Fruit fly (Drosophila melanogaster) whole organism, adult: Measurements from ENCODE around the gene Wnt10.

ENCODE experiments used
- CG11617 ChIP-seq: fragments of 200-800 bp; sonication (Bioruptor generic); optimal IDR thresholded peaks from 2 replicates; lab custom pipeline; 2017; ENCODE audit warnings: mild to moderate bottlenecking, missing biosample characterization, missing genetic modification reagents, missing genetic modification characterization
- CG12768 ChIP-seq: fragments of 200-800 bp; sonication (Bioruptor generic); optimal IDR thresholded peaks from 2 replicates; lab custom pipeline; 2017; ENCODE audit warnings: missing biosample characterization, missing genetic modification characterization, mild to moderate bottlenecking, moderate library complexity, missing genetic modification reagents
- CG14711 ChIP-seq: fragments of 200-800 bp; sonication (Bioruptor generic); optimal IDR thresholded peaks from 2 replicates; lab custom pipeline; 2018; ENCODE audit warnings: missing biosample characterization, mild to moderate bottlenecking, missing genetic modification characterization, moderate library complexity
- CG1620 ChIP-seq: fragments of 200-800 bp; sonication (Bioruptor generic); optimal IDR thresholded peaks from 2 replicates; lab custom pipeline; 2016; ENCODE audit warnings: missing biosample characterization, missing genetic modification characterization
- CG5204 ChIP-seq: fragments of 200-800 bp; sonication (Bioruptor generic); optimal IDR thresholded peaks from 2 replicates; lab custom pipeline; 2016; ENCODE audit warnings: missing biosample characterization, missing genetic modification characterization
- CG7045 ChIP-seq: fragments of 200-800 bp; sonication (Bioruptor generic); optimal IDR thresholded peaks from 2 replicates; lab custom pipeline; 2017; ENCODE audit warnings: missing biosample characterization, mild to moderate bottlenecking, missing genetic modification characterization
- CG7101 ChIP-seq: fragments of 200-800 bp; sonication (Bioruptor generic); optimal IDR thresholded peaks from 2 replicates; lab custom pipeline; 2018; ENCODE audit warnings: missing biosample characterization, mild to moderate bottlenecking, missing genetic modification characterization, moderate library complexity
- Clk ChIP-seq: fragments of 200-800 bp; sonication (Bioruptor generic); optimal IDR thresholded peaks from 2 replicates; lab custom pipeline; 2017; ENCODE audit warnings: missing biosample characterization, missing genetic modification characterization
- Crg-1 ChIP-seq: fragments of 200-800 bp; sonication (Bioruptor generic); optimal IDR thresholded peaks from 2 replicates; lab custom pipeline; 2016; ENCODE audit warnings: missing biosample characterization, missing genetic modification characterization
- Hr96 ChIP-seq: fragments of 200-800 bp; sonication (Bioruptor generic); optimal IDR thresholded peaks from 2 replicates; lab custom pipeline; 2016; ENCODE audit warnings: missing biosample characterization, missing genetic modification characterization
- Mnt ChIP-seq: fragments of 200-800 bp; sonication (Bioruptor generic); optimal IDR thresholded peaks from 2 replicates; lab custom pipeline; 2016; ENCODE audit warnings: missing biosample characterization, mild to moderate bottlenecking, missing genetic modification characterization
- bab1 ChIP-seq: fragments of 200-800 bp; sonication (Bioruptor generic); optimal IDR thresholded peaks from 3 replicates; lab custom pipeline; 2019; ENCODE audit warnings: missing biosample characterization, mild to moderate bottlenecking, missing genetic modification characterization, moderate library complexity
- cic ChIP-seq: fragments of 200-800 bp; sonication (Bioruptor generic); optimal IDR thresholded peaks from 2 replicates; lab custom pipeline; 2017; ENCODE audit warnings: missing biosample characterization, mild to moderate bottlenecking, missing genetic modification characterization, moderate library complexity
- cnc ChIP-seq, 2 experiments: fragments of >200 bp; optimal IDR thresholded peaks; 2 replicates each; lab custom pipeline; 2017
- kay ChIP-seq: fragments of 200-800 bp; sonication (Bioruptor generic); peaks from one replicate; lab custom pipeline; 2016; ENCODE audit warnings: missing biosample characterization, missing genetic modification characterization, borderline replicate concordance
- ovo ChIP-seq: fragments of 200-800 bp; sonication (Bioruptor generic); optimal IDR thresholded peaks from 2 replicates; lab custom pipeline; 2016; ENCODE audit warnings: missing biosample characterization, missing genetic modification characterization
- pad ChIP-seq: fragments of 200-800 bp; sonication (Bioruptor generic); optimal IDR thresholded peaks from 3 replicates; lab custom pipeline; 2017; ENCODE audit warnings: missing biosample characterization, missing genetic modification characterization, mild to moderate bottlenecking, moderate library complexity, missing genetic modification reagents
- tj ChIP-seq: fragments of 200-800 bp; sonication (Bioruptor generic); optimal IDR thresholded peaks from 3 replicates; lab custom pipeline; 2017; ENCODE audit warnings: missing biosample characterization, mild to moderate bottlenecking, missing genetic modification characterization, moderate library complexity
- toe ChIP-seq: fragments of 200-800 bp; sonication (Bioruptor generic); optimal IDR thresholded peaks from 2 replicates; lab custom pipeline; 2016; ENCODE audit warnings: missing biosample characterization, missing genetic modification characterization

Gene Wnt10

DNA sequence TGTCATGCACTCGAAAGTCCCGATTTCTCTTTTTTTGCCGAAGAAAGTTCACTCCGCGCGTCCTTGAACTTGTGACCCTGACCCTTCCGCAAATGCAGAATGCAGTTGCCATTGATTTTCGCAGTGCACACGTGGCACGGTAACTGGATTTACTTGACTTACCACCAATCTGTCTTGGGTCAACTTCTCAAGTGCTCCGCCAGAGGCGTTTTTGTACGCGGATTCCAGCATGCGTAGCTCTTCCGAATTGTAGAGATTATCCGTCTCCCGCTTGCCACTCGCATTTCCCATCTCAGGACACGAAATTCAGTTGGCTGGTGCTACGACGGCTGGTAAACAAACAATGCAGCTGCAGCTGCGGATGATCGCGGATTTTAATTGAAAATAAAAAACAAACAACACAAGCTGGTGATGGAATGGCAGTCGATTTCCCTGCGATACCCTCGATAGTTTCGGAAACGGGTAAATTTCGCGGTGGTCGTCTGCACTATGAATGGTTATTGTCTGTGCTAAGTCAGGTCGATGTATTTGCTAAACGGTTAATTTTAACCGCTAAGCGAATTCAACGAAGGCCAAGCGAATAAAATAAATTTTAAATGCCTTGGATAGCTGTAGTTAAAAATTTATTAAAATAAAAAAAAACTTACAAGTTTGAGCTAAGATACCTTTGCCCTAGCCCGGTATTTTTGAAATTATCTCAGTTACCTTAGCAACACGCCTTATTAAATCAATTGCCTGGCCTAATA, 24.8 kb downstream of the Wnt10 start, which contains the start of the genes CG5149 and gudu:
TSS of gene CG5149 (minus strand) at position 441 of the 746 bp plus-strand sequence.
TSS of gene gudu (plus strand) at position 696 of the 746 bp plus-strand sequence.
- no peak for TF ChIP-seq kay (GFP tag; lab: Kevin White, UChicago)
- no peak for TF ChIP-seq CG5204 (GFP tag; lab: Kevin White, UChicago)
- TF ChIP-seq CG14711 (tag; lab: Kevin White, UChicago), result peak; percentile 11
- no peak for TF ChIP-seq ovo (GFP tag; lab: Kevin White, UChicago)
- TF ChIP-seq tj, result no peak
- peak; percentile 54 for TF ChIP-seq bab1 (GFP tag; lab: Kevin White, UChicago)

DNA sequence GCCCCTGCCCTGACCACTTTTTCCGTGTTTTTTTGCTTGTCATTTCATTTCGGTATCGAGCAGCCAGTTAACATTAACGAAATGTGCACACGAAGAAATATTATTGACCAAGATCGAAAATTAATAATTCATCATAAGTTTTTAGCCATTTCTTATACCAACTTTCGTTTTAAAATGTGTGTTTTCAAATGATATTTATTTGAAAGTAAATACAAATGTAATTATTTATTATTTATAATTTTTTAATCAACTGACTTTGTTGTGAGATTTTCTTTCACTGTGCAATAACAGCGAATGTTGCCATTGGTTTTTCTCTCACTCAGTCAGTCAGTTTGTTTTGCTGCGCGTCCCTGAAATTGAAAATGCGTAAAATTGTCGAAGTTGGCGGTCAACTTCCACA, 32.6 kb downstream of the Wnt10 start:
- TF ChIP-seq toe (no peak), bab1 (GFP tag; lab: Kevin White, UChicago) (peak; percentile 1)

DNA sequence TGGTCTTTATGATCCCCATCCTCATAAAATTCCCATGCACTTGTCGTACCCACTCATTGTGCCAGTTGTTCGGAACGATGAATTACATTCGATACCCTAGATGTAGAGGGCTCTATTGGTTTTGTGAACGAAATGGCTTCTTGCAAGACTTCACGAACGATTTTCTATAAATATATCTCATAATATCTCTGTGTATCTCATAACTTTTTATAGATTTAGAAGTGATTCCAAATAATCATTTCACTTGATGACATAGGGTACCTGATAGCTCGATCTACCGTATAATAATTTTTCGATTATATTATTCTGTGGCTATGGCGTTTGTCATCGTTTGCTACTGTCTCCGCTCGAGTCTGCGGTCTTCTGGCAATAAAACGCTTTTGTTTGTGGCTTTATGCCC, 33.8 kb downstream of the Wnt10 start:
- TF ChIP-seq CG1620 (GFP tag; lab: Kevin White, UChicago), result no peak
- no peak for TF ChIP-seq pad (GFP tag; lab: Kevin White, UChicago)
- no peak for TF ChIP-seq Mnt (GFP tag; lab: Kevin White, UChicago)
- no peak for TF ChIP-seq CG14711 (tag; lab: Kevin White, UChicago)
- no peak for TF ChIP-seq toe
- no peak for TF ChIP-seq CG7101 (tag; lab: Kevin White, UChicago)
- TF ChIP-seq bab1 (GFP tag; lab: Kevin White, UChicago), result no peak
- TF ChIP-seq cnc (optimal IDR thresholded peaks at IDR 0.05; lab: Kevin White, UChicago), result no peak
- TF ChIP-seq cic (GFP tag; lab: Kevin White, UChicago), result no peak
- TF ChIP-seq tj, result no peak
- TF ChIP-seq CG5204 (GFP tag; lab: Kevin White, UChicago), result no peak
- TF ChIP-seq ovo (GFP tag; lab: Kevin White, UChicago), result no peak
- no peak for TF ChIP-seq CG11617 (GFP tag; lab: Kevin White, UChicago)
- no peak for TF ChIP-seq Hr96

DNA sequence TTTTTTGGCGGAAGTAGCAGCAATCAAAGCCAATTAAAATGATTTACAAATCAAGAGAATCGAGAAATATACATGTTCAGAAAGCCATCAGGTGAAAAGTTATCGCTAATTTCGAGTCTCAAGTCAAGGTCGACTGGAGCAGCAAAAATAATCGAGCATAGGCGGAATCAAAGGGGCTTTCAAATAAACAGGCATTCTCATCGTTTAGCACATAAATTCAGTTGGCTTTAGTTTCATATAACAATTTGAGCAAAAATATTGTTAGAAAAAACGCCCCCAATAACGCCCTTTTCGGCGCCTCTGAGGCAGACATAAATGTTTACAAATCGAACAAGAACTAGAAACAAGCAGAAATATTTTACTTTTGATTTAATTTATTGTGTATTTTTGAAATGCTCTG, 34.6 kb downstream of the Wnt10 start:
- TF ChIP-seq Mnt (GFP tag; lab: Kevin White, UChicago) (no peak), tj (no peak), CG1620 (GFP tag; lab: Kevin White, UChicago) (no peak), CG12768 (no peak), CG5204 (GFP tag; lab: Kevin White, UChicago) (no peak), CG11617 (GFP tag; lab: Kevin White, UChicago) (no peak), pad (GFP tag; lab: Kevin White, UChicago) (no peak), toe (no peak), kay (GFP tag; lab: Kevin White, UChicago) (no peak)

DNA sequence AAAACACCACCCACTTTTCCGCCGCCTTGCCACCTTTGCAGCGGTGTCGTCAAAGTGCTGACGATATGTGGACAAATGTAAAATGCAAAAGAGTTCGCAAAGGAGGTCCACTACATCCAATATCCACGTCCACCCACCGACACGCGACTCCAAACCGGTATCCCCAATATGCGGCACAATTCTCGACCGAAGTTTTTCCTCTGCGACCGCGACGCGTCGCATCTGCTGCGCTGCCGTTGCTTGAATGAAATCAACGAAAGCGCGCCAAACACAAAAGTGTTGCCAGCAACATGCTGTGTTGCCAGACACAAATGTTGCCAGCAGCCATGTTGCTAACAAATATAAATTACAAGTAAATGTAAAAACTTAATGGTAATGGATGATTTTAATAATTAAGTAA, 35.3 kb downstream of the Wnt10 start, which contains the start of gene CG5160:
TSS of gene CG5160 (minus strand) at position 223 of the 400 bp plus-strand sequence.
- TF ChIP-seq CG5204 (GFP tag; lab: Kevin White, UChicago) (no peak), pad (GFP tag; lab: Kevin White, UChicago) (no peak)

DNA sequence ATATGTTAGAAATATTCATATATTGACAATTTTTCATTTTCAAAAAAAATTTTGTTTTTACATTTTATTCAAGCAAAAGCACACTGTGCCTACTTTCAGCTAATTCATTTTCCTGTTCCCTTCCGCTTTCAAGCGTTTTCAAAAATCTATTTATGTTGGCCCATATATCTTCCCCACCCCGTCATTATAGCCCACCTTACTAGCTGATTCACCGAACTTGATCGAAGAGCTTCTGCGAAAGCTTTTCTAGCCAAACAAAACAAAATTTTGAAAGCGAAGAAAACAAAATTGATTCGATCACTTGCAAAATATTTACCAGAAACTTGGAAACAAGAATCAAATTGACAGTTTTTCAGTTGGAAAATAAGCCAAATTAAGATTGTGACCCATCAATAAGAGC, 37.8 kb downstream of the Wnt10 start, which contains the start of gene CG5171:
TSS of gene CG5171 (plus strand) at position 311 of the 400 bp plus-strand sequence.
- TF ChIP-seq CG7101 (tag; lab: Kevin White, UChicago) (no peak), kay (GFP tag; lab: Kevin White, UChicago) (peak; percentile 84), pad (GFP tag; lab: Kevin White, UChicago) (no peak), Clk (GFP tag; lab: Kevin White, UChicago) (no peak), tj (no peak)

DNA sequence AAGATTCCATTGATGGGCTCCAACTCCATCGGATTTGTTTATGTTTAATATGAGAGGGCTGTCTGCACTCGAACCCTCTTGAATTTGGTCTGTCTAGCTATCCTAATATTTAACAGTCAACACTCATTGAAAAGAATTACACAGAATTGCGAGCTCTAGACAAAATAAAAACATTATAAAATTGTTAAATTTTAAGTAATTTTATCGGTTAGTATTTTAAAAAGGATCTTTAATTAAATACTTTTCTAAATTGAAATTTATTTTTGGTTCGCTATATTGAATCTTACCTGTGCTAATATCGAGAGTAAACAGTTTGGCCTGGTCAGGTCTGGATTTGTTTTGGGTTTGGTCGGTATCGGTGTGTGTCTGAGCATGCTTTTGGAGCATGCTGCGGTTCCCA, 38.4 kb downstream of the Wnt10 start:
- TF ChIP-seq CG14711 (tag; lab: Kevin White, UChicago) (no peak), Hr96 (no peak), CG7101 (tag; lab: Kevin White, UChicago) (no peak), ovo (GFP tag; lab: Kevin White, UChicago) (no peak), cic (GFP tag; lab: Kevin White, UChicago) (no peak), bab1 (GFP tag; lab: Kevin White, UChicago) (no peak), Crg-1 (GFP tag; lab: Kevin White, UChicago) (no peak), kay (GFP tag; lab: Kevin White, UChicago) (no peak), CG7045 (GFP tag; lab: Kevin White, UChicago) (no peak)

DNA sequence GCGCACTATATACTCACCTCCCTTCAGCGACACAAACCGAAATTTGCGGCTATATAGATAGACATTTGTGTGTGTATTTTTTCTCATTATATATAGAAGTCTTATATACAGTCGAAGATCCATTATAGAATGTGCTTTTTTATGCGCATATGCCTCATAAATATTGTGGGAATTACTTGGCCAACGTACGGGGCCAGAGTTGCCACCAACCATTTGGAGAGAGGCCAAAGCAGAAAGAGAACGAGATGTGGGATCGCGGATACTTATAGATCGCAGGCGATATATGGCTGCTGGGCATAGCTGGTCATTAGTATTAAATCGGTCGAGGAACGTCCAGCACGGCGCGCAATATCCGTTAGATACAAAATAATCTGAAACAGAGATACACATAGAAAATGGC, 41.7 kb downstream of the Wnt10 start, which contains the start of gene CG5177:
TSS of gene CG5177 (plus strand) at position 305 of the 400 bp plus-strand sequence.
- TF ChIP-seq CG14711 (tag; lab: Kevin White, UChicago), result peak; percentile 64
- TF ChIP-seq toe, result no peak
